Fruit fly (Drosophila melanogaster) whole organism, embryonic: Measurements from ENCODE around the gene Ubi-p63E.
A peak's percentile ranks its signal among the peaks of the same experiment; 100 is the strongest.

Source experiments
- Atf3 ChIP-seq: fragments of 200-800 bp; sonication (Bioruptor generic); optimal IDR thresholded peaks from 3 replicates; lab custom pipeline; 2016; ENCODE audit warnings: missing biosample characterization, missing genetic modification characterization
- B-H1 ChIP-seq: fragments of 200-800 bp; sonication (Bioruptor generic); IDR thresholded peaks from 3 replicates; pipeline ENCODE4 v1.3.6; 2022; ENCODE audit warnings: missing biosample characterization, missing genetic modification characterization
- CG11504 ChIP-seq: fragments of 200-800 bp; sonication (Bioruptor generic); optimal IDR thresholded peaks from 3 replicates; lab custom pipeline; 2019; ENCODE audit warnings: missing biosample characterization, mild to moderate bottlenecking, missing genetic modification characterization, moderate library complexity
- CG11696 ChIP-seq: fragments of 200-800 bp; sonication (Bioruptor generic); IDR thresholded peaks from 2 replicates; pipeline ENCODE4 v1.3.6; 2022; ENCODE audit warnings: missing biosample characterization, missing genetic modification characterization
- CG13123 ChIP-seq: fragments of 200-800 bp; sonication (Bioruptor generic); optimal IDR thresholded peaks from 2 replicates; lab custom pipeline; 2016; ENCODE audit warnings: missing biosample characterization, missing genetic modification characterization
- CG13894 ChIP-seq: fragments of 200-800 bp; sonication (Bioruptor generic); optimal IDR thresholded peaks from 3 replicates; lab custom pipeline; 2018; ENCODE audit warnings: missing biosample characterization, mild to moderate bottlenecking, missing genetic modification characterization, moderate library complexity
- CG15011 ChIP-seq: fragments of 200-800 bp; sonication (Bioruptor generic); optimal IDR thresholded peaks from 3 replicates; lab custom pipeline; 2018; ENCODE audit warnings: missing biosample characterization, mild to moderate bottlenecking, missing genetic modification characterization
- CG1603 ChIP-seq: fragments of 200-800 bp; sonication (Bioruptor generic); optimal IDR thresholded peaks from 2 replicates; lab custom pipeline; 2019; ENCODE audit warnings: missing biosample characterization, mild to moderate bottlenecking, missing genetic modification characterization, moderate library complexity
- CG17612 ChIP-seq: fragments of 200-800 bp; sonication (Bioruptor generic); IDR thresholded peaks from 2 replicates; pipeline ENCODE4 v1.3.6; 2022; ENCODE audit warnings: missing biosample characterization, missing genetic modification characterization
- CG31441 ChIP-seq: fragments of 200-800 bp; sonication (Bioruptor generic); IDR thresholded peaks from 2 replicates; pipeline ENCODE4 v1.3.6; 2022; ENCODE audit warnings: missing biosample characterization, missing genetic modification characterization
- CG4328 ChIP-seq: fragments of 200-800 bp; sonication (Bioruptor generic); optimal IDR thresholded peaks from 3 replicates; lab custom pipeline; 2017; ENCODE audit warnings: missing biosample characterization, missing genetic modification reagents, missing genetic modification characterization
- CG6254 ChIP-seq: fragments of 200-800 bp; sonication (Bioruptor generic); optimal IDR thresholded peaks from 3 replicates; lab custom pipeline; 2017; ENCODE audit warnings: mild to moderate bottlenecking, missing biosample characterization, missing genetic modification reagents, missing genetic modification characterization
- CG6272 ChIP-seq: fragments of 200-800 bp; sonication (Bioruptor generic); IDR thresholded peaks from 2 replicates; pipeline ENCODE4 v1.3.6; 2022; ENCODE audit warnings: missing biosample characterization, missing genetic modification characterization
- CG6689 ChIP-seq: fragments of 200-800 bp; sonication (Bioruptor generic); IDR thresholded peaks from 2 replicates; pipeline ENCODE4 v1.3.6; 2022; ENCODE audit warnings: missing biosample characterization, missing genetic modification characterization
- CG7271 ChIP-seq: fragments of 200-800 bp; sonication (Bioruptor generic); optimal IDR thresholded peaks from 2 replicates; lab custom pipeline; 2018; ENCODE audit warnings: missing biosample characterization, mild to moderate bottlenecking, missing genetic modification characterization, moderate library complexity
- CG7745 ChIP-seq: fragments of 200-800 bp; sonication (Bioruptor generic); optimal IDR thresholded peaks from 2 replicates; lab custom pipeline; 2018; ENCODE audit warnings: missing biosample characterization, mild to moderate bottlenecking, missing genetic modification characterization, moderate library complexity
- Dp ChIP-seq: fragments of 200-800 bp; sonication (Bioruptor generic); optimal IDR thresholded peaks from 2 replicates; lab custom pipeline; 2018; ENCODE audit warnings: missing biosample characterization, mild to moderate bottlenecking, missing genetic modification characterization, moderate library complexity
- E2f1 ChIP-seq: fragments of 200-800 bp; sonication (Bioruptor generic); IDR thresholded peaks from 2 replicates; pipeline ENCODE4 v1.3.6; 2022; ENCODE audit warnings: missing biosample characterization, missing genetic modification characterization
- Gsc ChIP-seq: fragments of 200-800 bp; sonication (Bioruptor generic); IDR thresholded peaks from 2 replicates; pipeline ENCODE4 v1.3.6; 2022; ENCODE audit warnings: missing biosample characterization, missing genetic modification characterization
- HLH54F ChIP-seq: fragments of 200-800 bp; sonication (Bioruptor generic); optimal IDR thresholded peaks from 3 replicates; lab custom pipeline; 2016; ENCODE audit warnings: missing biosample characterization, missing genetic modification characterization
- Neu2 ChIP-seq: fragments of 200-800 bp; sonication (Bioruptor generic); optimal IDR thresholded peaks from 3 replicates; lab custom pipeline; 2016; ENCODE audit warnings: missing biosample characterization, missing genetic modification characterization, borderline replicate concordance
- Nf-YA ChIP-seq: fragments of 200-800 bp; sonication (Bioruptor generic); IDR thresholded peaks from 2 replicates; pipeline ENCODE4 v1.3.6; 2022; ENCODE audit warnings: missing biosample characterization, missing genetic modification characterization
- Optix ChIP-seq: fragments of 200-800 bp; sonication (Bioruptor generic); IDR thresholded peaks from 3 replicates; pipeline ENCODE4 v1.3.6; 2022; ENCODE audit warnings: missing biosample characterization, missing genetic modification characterization
- Sry-δ ChIP-seq: fragments of 200-800 bp; sonication (Bioruptor generic); optimal IDR thresholded peaks from 2 replicates; lab custom pipeline; 2016; ENCODE audit warnings: missing biosample characterization, missing genetic modification characterization
- Stat92E ChIP-seq, 3 experiments: fragments of >200 bp in 2 of 3; fragments of 200-800 bp in 1 of 3; sonication (Bioruptor generic) in 1 of 3; optimal IDR thresholded peaks; 2 replicates each; lab custom pipeline; 2017 to 2019; ENCODE audit warnings: missing biosample characterization in 3 of 3, missing genetic modification characterization in 3 of 3, mild to moderate bottlenecking in 1 of 3, moderate library complexity in 1 of 3
- abd-A ChIP-seq: fragments of 200-800 bp; sonication (Bioruptor generic); optimal IDR thresholded peaks from 3 replicates; lab custom pipeline; 2019; ENCODE audit warnings: missing biosample characterization, mild to moderate bottlenecking, missing genetic modification characterization, moderate library complexity
- amos ChIP-seq: fragments of 200-800 bp; sonication (Bioruptor generic); IDR thresholded peaks from 2 replicates; pipeline ENCODE4 v1.3.6; 2022; ENCODE audit warnings: missing biosample characterization, missing genetic modification characterization; ENCODE audit not compliant: partially characterized antibody
- bsh ChIP-seq, 2 experiments: fragments of 200-800 bp; sonication (Bioruptor generic); optimal IDR thresholded peaks; 2 replicates each; lab custom pipeline; 2017 to 2018; ENCODE audit warnings: mild to moderate bottlenecking in 2 of 2, missing biosample characterization in 2 of 2, missing genetic modification characterization in 2 of 2, moderate library complexity in 1 of 2
- btn ChIP-seq: fragments of 200-800 bp; sonication (Bioruptor generic); optimal IDR thresholded peaks from 2 replicates; lab custom pipeline; 2016; ENCODE audit warnings: missing biosample characterization, missing genetic modification characterization
- dysf ChIP-seq: fragments of 200-800 bp; sonication (Bioruptor generic); IDR thresholded peaks from 3 replicates; pipeline ENCODE4 v1.3.6; 2022; ENCODE audit warnings: missing biosample characterization, missing genetic modification characterization
- ham ChIP-seq: fragments of 200-800 bp; sonication (Bioruptor generic); IDR thresholded peaks from 2 replicates; pipeline ENCODE4 v1.3.6; 2022; ENCODE audit warnings: missing biosample characterization, missing genetic modification characterization
- kay ChIP-seq: fragments of 200-800 bp; sonication (Bioruptor generic); optimal IDR thresholded peaks from 2 replicates; lab custom pipeline; 2016; ENCODE audit warnings: missing biosample characterization, missing genetic modification characterization
- mld ChIP-seq: fragments of 200-800 bp; sonication (Bioruptor generic); IDR thresholded peaks from 3 replicates; pipeline ENCODE4 v1.3.6; 2022; ENCODE audit warnings: missing biosample characterization, missing genetic modification characterization; ENCODE audit not compliant: partially characterized antibody
- nau ChIP-seq: fragments of 200-800 bp; sonication (Bioruptor generic); optimal IDR thresholded peaks from 3 replicates; lab custom pipeline; 2017; ENCODE audit warnings: missing biosample characterization, mild to moderate bottlenecking, missing genetic modification characterization, missing genetic modification reagents
- nerfin-2 ChIP-seq: fragments of 200-800 bp; sonication (Bioruptor generic); IDR thresholded peaks from 2 replicates; pipeline ENCODE4 v1.3.6; 2022; ENCODE audit warnings: missing biosample characterization, missing genetic modification characterization; ENCODE audit not compliant: partially characterized antibody
- odd ChIP-seq: fragments of 200-800 bp; sonication (Bioruptor generic); optimal IDR thresholded peaks from 2 replicates; lab custom pipeline; 2017; ENCODE audit warnings: missing biosample characterization, mild to moderate bottlenecking, missing genetic modification characterization
- onecut ChIP-seq: fragments of 200-800 bp; sonication (Bioruptor generic); IDR thresholded peaks from 2 replicates; pipeline ENCODE4 v1.3.6; 2022; ENCODE audit warnings: missing biosample characterization, missing genetic modification characterization
- org-1 ChIP-seq: fragments of 200-800 bp; sonication (Bioruptor generic); optimal IDR thresholded peaks from 2 replicates; lab custom pipeline; 2017; ENCODE audit warnings: missing biosample characterization, missing genetic modification characterization
- p53 ChIP-seq: fragments of 200-800 bp; sonication (Bioruptor generic); optimal IDR thresholded peaks from 2 replicates; lab custom pipeline; 2016; ENCODE audit warnings: missing biosample characterization, missing genetic modification characterization
- peb ChIP-seq: fragments of 200-800 bp; sonication (Bioruptor generic); IDR thresholded peaks from 2 replicates; pipeline ENCODE4 v1.3.6; 2022; ENCODE audit warnings: missing biosample characterization, missing genetic modification characterization
- phol ChIP-seq: fragments of 200-800 bp; sonication (Bioruptor generic); optimal IDR thresholded peaks from 3 replicates; lab custom pipeline; 2018; ENCODE audit warnings: missing biosample characterization, mild to moderate bottlenecking, missing genetic modification characterization, moderate library complexity
- pnt ChIP-seq: fragments of 200-800 bp; sonication (Bioruptor generic); optimal IDR thresholded peaks from 3 replicates; lab custom pipeline; 2016; ENCODE audit warnings: missing biosample characterization, missing genetic modification characterization
- sc ChIP-seq, 3 experiments: fragments of >200 bp in 2 of 3; fragments of 200-800 bp in 1 of 3; sonication (Bioruptor generic) in 1 of 3; optimal IDR thresholded peaks; 2 replicates in 2 of 3; 3 replicates in 1 of 3; lab custom pipeline; 2017; ENCODE audit warnings: mild to moderate bottlenecking in 1 of 3, missing biosample characterization in 1 of 3, missing genetic modification characterization in 1 of 3, missing genetic modification reagents in 1 of 3
- sd ChIP-seq: fragments of 200-800 bp; sonication (Bioruptor generic); optimal IDR thresholded peaks from 3 replicates; lab custom pipeline; 2018; ENCODE audit warnings: missing biosample characterization, mild to moderate bottlenecking, missing genetic modification characterization, moderate library complexity
- ssp ChIP-seq: fragments of 200-800 bp; sonication (Bioruptor generic); IDR thresholded peaks from 2 replicates; pipeline ENCODE4 v1.3.6; 2022; ENCODE audit warnings: missing biosample characterization, missing genetic modification characterization
- tin ChIP-seq: fragments of 200-800 bp; sonication (Bioruptor generic); optimal IDR thresholded peaks from 3 replicates; lab custom pipeline; 2016; ENCODE audit warnings: missing biosample characterization, missing genetic modification characterization
- vfl ChIP-seq: fragments of 200-800 bp; sonication (Bioruptor generic); optimal IDR thresholded peaks from 2 replicates; lab custom pipeline; 2016; ENCODE audit warnings: missing biosample characterization, missing genetic modification characterization
- zfh1 ChIP-seq: fragments of 200-800 bp; sonication (Bioruptor generic); IDR thresholded peaks from 3 replicates; pipeline ENCODE4 v1.3.6; 2022; ENCODE audit warnings: missing biosample characterization, missing genetic modification characterization

The Ubi-p63E gene

DNA sequence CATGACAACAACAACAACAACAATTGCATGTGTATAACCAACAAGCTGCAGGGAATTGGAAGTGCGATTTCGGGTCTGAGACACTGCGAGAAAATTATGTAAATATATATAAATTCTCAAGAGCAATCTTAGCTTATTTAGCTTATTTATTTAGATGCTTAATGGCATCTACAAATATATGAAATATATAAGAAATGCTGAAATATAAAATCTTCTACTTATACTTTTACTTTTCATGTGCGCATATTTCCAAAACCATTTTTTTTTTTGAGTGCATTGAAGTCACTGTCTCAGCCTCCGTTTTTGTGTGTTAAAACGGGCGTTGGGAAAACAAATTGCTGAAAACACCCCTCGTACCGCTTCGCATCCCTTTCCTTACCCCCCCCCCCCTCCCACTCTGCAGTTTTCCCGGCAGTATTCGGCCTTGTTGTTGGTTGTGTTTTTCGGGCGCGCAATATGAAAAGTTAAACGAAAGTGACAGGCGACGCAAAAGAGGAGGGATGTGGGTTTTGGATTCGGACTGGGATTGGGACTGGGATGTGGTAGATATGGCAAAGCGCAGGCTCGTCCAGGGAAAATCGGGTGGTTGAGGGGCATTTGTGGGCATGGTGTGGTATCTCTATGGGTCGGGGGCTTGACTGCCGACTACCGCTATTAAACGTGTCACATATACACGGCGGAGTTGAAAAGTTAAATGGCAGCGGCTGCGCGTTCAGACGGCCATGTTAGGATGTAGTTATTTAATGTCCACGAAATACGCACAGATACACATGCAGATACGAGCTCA lies 47.6 kb downstream of the Ubi-p63E start (continued):
- TF ChIP-seq Neu2 (no peak), ham (GFP tag; lab: Robert Waterston, UW) (no peak), amos (GFP tag; lab: Robert Waterston, UW) (no peak), org-1 (peak; percentile 13), CG11504 (peak; percentile 62), CG31441 (peak; percentile 68), CG6254 (GFP tag; lab: Kevin White, UChicago) (peak; percentile 64), peb (GFP tag; lab: Robert Waterston, UW) (peak; percentile 47; the same call in 1 of the 2 replicates), CG6689 (GFP tag; lab: Robert Waterston, UW) (peak; percentile 69), dysf (GFP tag; lab: Robert Waterston, UW) (peak; percentile 39; the same call in 1 of the 3 replicates), CG13123 (GFP tag; lab: Kevin White, UChicago) (no peak), nau (GFP tag; lab: Kevin White, UChicago) (no peak), onecut (GFP tag; lab: Robert Waterston, UW) (peak; percentile 38; the same call in 1 of the 2 replicates), sd (tag; lab: Kevin White, UChicago) (no peak), Gsc (GFP tag; lab: Robert Waterston, UW) (no peak), CG7271 (tag; lab: Kevin White, UChicago) (no peak), ssp (GFP tag; lab: Robert Waterston, UW) (0 out of 2 replicates have a peak, but pooled peaks have one; percentile 8), mld (no peak), Stat92E (GFP tag; optimal IDR thresholded peaks at IDR 0.05; lab: Kevin White, UChicago) (peak in 1 of 3 experiments; percentile 11), p53 (GFP tag; lab: Kevin White, UChicago) (no peak), CG6272 (no peak), odd (GFP tag; lab: Kevin White, UChicago) (peak; percentile 19), B-H1 (no peak), Dp (no peak), CG1603 (tag; lab: Kevin White, UChicago) (no peak), CG15011 (no peak), HLH54F (GFP tag; lab: Kevin White, UChicago) (no peak), vfl (GFP tag; lab: Kevin White, UChicago) (no peak), zfh1 (GFP tag; lab: Robert Waterston, UW) (peak; percentile 62; the same call in 1 of the 3 replicates), Nf-YA (GFP tag; lab: Robert Waterston, UW) (peak; percentile 40; the same call in 1 of the 2 replicates), phol (tag; lab: Kevin White, UChicago) (peak; percentile 63), sc (optimal IDR thresholded peaks at IDR 0.05; lab: Kevin White, UChicago) (no peak), sc (GFP tag; optimal IDR thresholded peaks at IDR 0.05; lab: Kevin White, UChicago) (peak; percentile 38), CG13894 (tag; lab: Kevin White, UChicago) (peak; percentile 69), pnt (GFP tag; lab: Kevin White, UChicago) (no peak), btn (GFP tag; lab: Kevin White, UChicago) (no peak), E2f1 (GFP tag; lab: Robert Waterston, UW) (0 out of 2 replicates have a peak, but pooled peaks have one; percentile 22), Atf3 (no peak), tin (GFP tag; lab: Kevin White, UChicago) (peak; percentile 33), CG4328 (GFP tag; lab: Kevin White, UChicago) (no peak), kay (no peak), CG11696 (GFP tag; lab: Robert Waterston, UW) (0 out of 2 replicates have a peak, but pooled peaks have one; percentile 22), abd-A (tag; lab: Kevin White, UChicago) (peak; percentile 44), Optix (GFP tag; lab: Robert Waterston, UW) (no peak), nerfin-2 (no peak), Sry-δ (GFP tag; lab: Kevin White, UChicago) (no peak), bsh (GFP tag; optimal IDR thresholded peaks at IDR 0.05; lab: Kevin White, UChicago) (peak in 1 of 2 experiments; percentile 82), CG7745 (no peak), CG17612 (no peak)
